Worm (Caenorhabditis elegans): Measurements from ENCODE around the gene dpyd-1.

Gene dpyd-1

DNA sequence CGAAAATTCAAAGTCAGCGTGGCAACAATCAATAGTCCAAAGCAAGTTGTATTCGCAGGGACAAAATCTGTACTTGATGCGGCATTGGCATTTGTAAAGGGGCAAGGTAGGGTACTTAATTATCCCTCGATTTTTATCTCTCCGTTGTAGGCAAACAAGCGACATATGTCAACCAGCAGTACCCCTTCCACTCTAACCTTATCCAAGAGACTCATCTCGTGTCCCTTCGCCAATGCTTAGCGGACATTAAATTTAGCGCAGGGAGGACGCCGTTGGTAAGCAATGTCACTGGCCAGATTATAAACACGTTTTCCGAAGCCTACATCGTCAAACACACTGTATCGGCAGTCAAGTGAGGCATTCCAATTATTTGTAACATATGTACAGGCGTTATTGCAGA, 38.3 kb upstream of the dpyd-1 start (continued):
- TF ChIP-seq T07F8.4 (tag; optimal IDR thresholded peaks at IDR 0.05) (peak; percentile 86), nhr-27 (tag; optimal IDR thresholded peaks at IDR 0.05) (peak; percentile 78), sdz-38 (tag; optimal IDR thresholded peaks at IDR 0.05) (no peak), attf-6 (GFP tag; IDR thresholded peaks at IDR 0.05) (no peak), C06A6.2 (GFP tag; conservative IDR thresholded peaks at IDR 0.05) (peak; percentile 96), ztf-28 (GFP tag; IDR thresholded peaks at IDR 0.05) (no peak), nhr-120 (GFP tag; IDR thresholded peaks at IDR 0.05) (peak; percentile 81; the same call in 1 of the 2 replicates), ceh-40 (GFP tag; IDR thresholded peaks at IDR 0.05) (peak; percentile 51; the same call in 1 of the 2 replicates), attf-3 (GFP tag; conservative IDR thresholded peaks at IDR 0.05) (peak; percentile 56), rcor-1 (GFP tag; IDR thresholded peaks at IDR 0.05) (peak; percentile 94), xnd-1 (tag; optimal IDR thresholded peaks at IDR 0.05) (no peak), Y53F4B.3 (GFP tag; IDR thresholded peaks at IDR 0.05) (no peak), madf-10 (tag; optimal IDR thresholded peaks at IDR 0.05) (peak; percentile 94), ama-1 (optimal IDR thresholded peaks at IDR 0.05) (no peak), ama-1 (GFP tag; optimal IDR thresholded peaks at IDR 0.05) (no peak), him-1 (tag; optimal IDR thresholded peaks at IDR 0.05) (no peak), ccch-3 (GFP tag; optimal IDR thresholded peaks at IDR 0.05) (peak; percentile 70), hmg-20 (GFP tag; IDR thresholded peaks at IDR 0.05) (peak; percentile 95), bed-2 (GFP tag; IDR thresholded peaks at IDR 0.05) (no peak), nfya-2 (GFP tag; IDR thresholded peaks at IDR 0.05) (no peak), hmg-1.2 (GFP tag; IDR thresholded peaks at IDR 0.05) (peak; percentile 86), aptf-2 (GFP tag; conservative IDR thresholded peaks at IDR 0.05) (no peak), ZK185.1 (tag; optimal IDR thresholded peaks at IDR 0.05; ENCODE audit: poor library complexity, severe bottlenecking) (peak; percentile 97), repo-1 (tag; optimal IDR thresholded peaks at IDR 0.05) (peak; percentile 98), bed-1 (GFP tag; IDR thresholded peaks at IDR 0.05) (0 out of 2 replicates have a peak, but pooled peaks have one; percentile 74), egrh-3 (GFP tag; IDR thresholded peaks at IDR 0.05) (no peak), C17E4.6 (GFP tag; IDR thresholded peaks at IDR 0.05) (peak; percentile 84), F39B2.1 (GFP tag; IDR thresholded peaks at IDR 0.05) (no peak), snpc-1.1 (tag; optimal IDR thresholded peaks at IDR 0.05; ENCODE audit: insufficient read depth) (no peak), chd-7 (tag; optimal IDR thresholded peaks at IDR 0.05) (peak; percentile 96), lin-35 (GFP tag; optimal IDR thresholded peaks at IDR 0.05) (peak in 2 of 3 experiments; percentile 78 to 95), nhr-80 (tag; optimal IDR thresholded peaks at IDR 0.05) (peak; percentile 97), F33H1.4 (GFP tag; IDR thresholded peaks at IDR 0.05) (no peak), D2030.7 (GFP tag; IDR thresholded peaks at IDR 0.05) (no peak), F49E8.2 (tag; optimal IDR thresholded peaks at IDR 0.05; ENCODE audit: insufficient read depth) (no peak), Y53G8AR.9 (GFP tag; conservative IDR thresholded peaks at IDR 0.05) (peak; percentile 97), B0019.2 (GFP tag; conservative IDR thresholded peaks at IDR 0.05) (no peak), ztf-6 (GFP tag; IDR thresholded peaks at IDR 0.05) (peak; percentile 72; the same call in 1 of the 2 replicates), ceh-79 (tag; optimal IDR thresholded peaks at IDR 0.05) (peak; percentile 70), atf-7 (tag; optimal IDR thresholded peaks at IDR 0.05) (peak; percentile 94), pha-4 (tag; optimal IDR thresholded peaks at IDR 0.05) (peak; percentile 33), pbrm-1 (GFP tag; IDR thresholded peaks at IDR 0.05) (peak; percentile 92), nhr-90 (tag; optimal IDR thresholded peaks at IDR 0.05) (peak; percentile 93), nhr-179 (tag; optimal IDR thresholded peaks at IDR 0.05) (peak; percentile 36), tbx-9 (tag; optimal IDR thresholded peaks at IDR 0.05; ENCODE audit: borderline replicate concordance) (no peak), let-607 (tag; optimal IDR thresholded peaks at IDR 0.05) (peak; percentile 36 to 93), mxl-1 (tag; optimal IDR thresholded peaks at IDR 0.05) (peak; percentile 55), cebp-2 (GFP tag; IDR thresholded peaks at IDR 0.05) (peak; percentile 91), lin-54 (GFP tag; optimal IDR thresholded peaks at IDR 0.05) (peak; percentile 86)

Data from whole organism, young adult.